Fruit fly (Drosophila melanogaster) whole organism: ENCODE results near the gene spz.

ENCODE experiments used
- CG8478 ChIP-seq: fragments of >200 bp; optimal IDR thresholded peaks from 2 replicates; lab custom pipeline; 2018; ENCODE audit warnings: inconsistent platforms
- Dll ChIP-seq: fragments of >200 bp; optimal IDR thresholded peaks from 2 replicates; lab custom pipeline; 2017
- EcR ChIP-seq, 2 experiments: fragments of >200 bp; optimal IDR thresholded peaks; 2 replicates each; lab custom pipeline; 2017; ENCODE audit warnings: missing biosample characterization in 2 of 2, missing genetic modification characterization in 2 of 2, missing genetic modification reagents in 2 of 2
- pan ChIP-seq: fragments of >200 bp; optimal IDR thresholded peaks from 2 replicates; lab custom pipeline; 2017
- psq ChIP-seq: fragments of >200 bp; optimal IDR thresholded peaks from 2 replicates; lab custom pipeline; 2017
- usp ChIP-seq: fragments of >200 bp; optimal IDR thresholded peaks from 2 replicates; lab custom pipeline; 2017; ENCODE audit warnings: missing biosample characterization, missing genetic modification characterization, mixed read lengths

Gene spz

dm6 chr3R:27069810-27070625, at the start of gene spz:
TSS of gene spz (minus strand) at chr3R:27070070.
- no peak for TF ChIP-seq usp (GFP tag; lab: Kevin White, UChicago)
- TF ChIP-seq Dll (lab: Kevin White, UChicago), result peak; percentile 71

- TF ChIP-seq CG8478 (no peak), EcR (GFP tag; optimal IDR thresholded peaks at IDR 0.05; lab: Kevin White, UChicago) (no peak), Dll (lab: Kevin White, UChicago) (no peak), usp (GFP tag; lab: Kevin White, UChicago) (no peak), pan (lab: Kevin White, UChicago) (no peak), psq (no peak)
Observed at dm6 chr3R:27118346-27118745, 48.5 kb upstream of the spz start, which contains the start of gene CG5882. TSS of gene CG5882 (plus strand) at chr3R:27118646.

- TF ChIP-seq EcR (GFP tag; optimal IDR thresholded peaks at IDR 0.05; lab: Kevin White, UChicago) (no peak), usp (GFP tag; lab: Kevin White, UChicago) (no peak), pan (lab: Kevin White, UChicago) (no peak), CG8478 (no peak), psq (no peak), Dll (lab: Kevin White, UChicago) (no peak)
Observed at dm6 chr3R:27116465-27117092, 46.7 kb upstream of the spz start, which contains the start of the genes CG6066 and CG5880. TSS of gene CG6066 (minus strand) at chr3R:27116707. TSS of gene CG5880 (plus strand) at chr3R:27116745.

- peak in 1 of 2 experiments; percentile 72 for TF ChIP-seq EcR (GFP tag; optimal IDR thresholded peaks at IDR 0.05; lab: Kevin White, UChicago)
- no peak for TF ChIP-seq pan (lab: Kevin White, UChicago)
- TF ChIP-seq usp (GFP tag; lab: Kevin White, UChicago), result no peak
- TF ChIP-seq psq, result no peak
- no peak for TF ChIP-seq CG8478
- TF ChIP-seq Dll (lab: Kevin White, UChicago), result no peak
Observed at dm6 chr3R:27111784-27112602, 42.1 kb upstream of the spz start, which contains the start of the genes gb and CG5815. TSS of gene gb (minus strand) at chr3R:27112270. TSS of gene CG5815 (plus strand) at chr3R:27112566.

dm6 chr3R:27109458-27109857, 39.6 kb upstream of the spz start:
- TF ChIP-seq CG8478 (no peak), Dll (lab: Kevin White, UChicago) (no peak), pan (lab: Kevin White, UChicago) (no peak)

dm6 chr3R:27108111-27108510, 38.2 kb upstream of the spz start:
- TF ChIP-seq usp (GFP tag; lab: Kevin White, UChicago) (no peak), CG8478 (no peak), Dll (lab: Kevin White, UChicago) (no peak), EcR (GFP tag; optimal IDR thresholded peaks at IDR 0.05; lab: Kevin White, UChicago) (no peak)

dm6 chr3R:27106134-27106694, 36.3 kb upstream of the spz start, which contains the start of gene CAH9:
TSS of gene CAH9 (minus strand) at chr3R:27106184.
- TF ChIP-seq EcR (GFP tag; optimal IDR thresholded peaks at IDR 0.05; lab: Kevin White, UChicago) (no peak), pan (lab: Kevin White, UChicago) (no peak), Dll (lab: Kevin White, UChicago) (no peak), psq (no peak), usp (GFP tag; lab: Kevin White, UChicago) (no peak), CG8478 (no peak)

- TF ChIP-seq EcR (GFP tag; optimal IDR thresholded peaks at IDR 0.05; lab: Kevin White, UChicago), result no peak
- TF ChIP-seq usp (GFP tag; lab: Kevin White, UChicago), result no peak
- TF ChIP-seq CG8478, result no peak
Observed at dm6 chr3R:27105439-27105838, 35.6 kb upstream of the spz start.

dm6 chr3R:27100930-27101329, 31.1 kb upstream of the spz start, which contains the start of gene Jhbp11:
TSS of gene Jhbp11 (plus strand) at chr3R:27101230.
- TF ChIP-seq CG8478 (no peak), usp (GFP tag; lab: Kevin White, UChicago) (no peak), pan (lab: Kevin White, UChicago) (no peak), psq (no peak), EcR (GFP tag; optimal IDR thresholded peaks at IDR 0.05; lab: Kevin White, UChicago) (no peak), Dll (lab: Kevin White, UChicago) (no peak)

- TF ChIP-seq Dll (lab: Kevin White, UChicago), result no peak
- no peak for TF ChIP-seq EcR (GFP tag; optimal IDR thresholded peaks at IDR 0.05; lab: Kevin White, UChicago)
- TF ChIP-seq psq, result no peak
- TF ChIP-seq CG8478, result no peak
- no peak for TF ChIP-seq usp (GFP tag; lab: Kevin White, UChicago)
- no peak for TF ChIP-seq pan (lab: Kevin White, UChicago)
Observed at dm6 chr3R:27099579-27099978, 29.7 kb upstream of the spz start, which contains the start of gene eater. TSS of gene eater (minus strand) at chr3R:27099679.

dm6 chr3R:27098638-27099037, 28.8 kb upstream of the spz start:
- no peak for TF ChIP-seq Dll (lab: Kevin White, UChicago)
